Worm (Caenorhabditis elegans): Measurements from ENCODE around the gene T24C12.1.

Gene T24C12.1

DNA sequence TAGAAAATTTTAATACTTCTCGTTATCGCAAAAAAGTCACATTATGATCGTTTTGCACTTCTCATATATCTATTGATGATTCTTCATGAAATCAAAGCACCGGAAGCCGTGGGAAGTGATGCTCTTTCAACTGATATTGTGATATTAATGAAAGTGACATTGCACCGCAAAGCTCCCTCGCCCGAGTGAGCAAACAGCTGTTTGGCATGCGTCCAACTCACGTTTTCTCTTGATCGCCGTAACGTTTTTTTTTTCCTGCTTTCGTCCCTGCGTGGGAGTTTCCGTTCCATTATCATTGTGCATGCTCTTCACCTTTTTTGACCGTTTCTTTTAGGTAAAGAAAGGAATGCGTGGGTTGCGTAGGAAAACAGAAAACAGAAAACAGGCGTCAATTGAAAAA, 10.4 kb upstream of the T24C12.1 start:
- TF ChIP-seq nhr-25 (tag; optimal IDR thresholded peaks at IDR 0.05) (no peak), lsy-12 (tag; optimal IDR thresholded peaks at IDR 0.05) (no peak), ceh-28 (tag; optimal IDR thresholded peaks at IDR 0.05) (no peak), hmg-11 (tag; optimal IDR thresholded peaks at IDR 0.05) (no peak), nfya-1 (tag; optimal IDR thresholded peaks at IDR 0.05; ENCODE audit: insufficient read depth) (no peak), nhr-76 (tag; optimal IDR thresholded peaks at IDR 0.05) (no peak), lin-39 (tag; optimal IDR thresholded peaks at IDR 0.05) (no peak), jun-1 (tag; optimal IDR thresholded peaks at IDR 0.05) (no peak), elt-3 (tag; optimal IDR thresholded peaks at IDR 0.05) (no peak), unc-39 (tag; optimal IDR thresholded peaks at IDR 0.05) (no peak), nhr-237 (tag; optimal IDR thresholded peaks at IDR 0.05) (no peak), eor-1 (tag; optimal IDR thresholded peaks at IDR 0.05) (no peak), mdl-1 (tag; optimal IDR thresholded peaks at IDR 0.05) (no peak)

DNA sequence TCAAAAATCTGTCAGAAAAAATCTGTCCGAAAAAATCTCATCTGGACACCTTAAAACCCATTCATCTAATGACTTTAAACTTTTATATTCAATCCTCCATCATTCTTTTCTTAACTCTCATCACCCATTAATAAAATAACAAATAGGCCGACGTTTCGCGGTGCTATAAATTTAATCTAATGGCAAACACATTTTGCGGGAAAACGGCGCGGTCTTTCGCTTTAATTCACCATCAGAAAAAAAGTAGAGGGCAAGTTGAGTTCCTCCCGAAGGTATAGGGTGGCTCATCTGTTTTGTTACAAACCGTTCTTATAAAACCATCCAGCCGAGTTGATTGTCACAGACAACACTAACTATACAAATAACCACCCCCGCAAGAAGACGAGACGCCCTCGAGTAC, 8.5 kb upstream of the T24C12.1 start:
- TF ChIP-seq egl-27 (tag; optimal IDR thresholded peaks at IDR 0.05) (no peak), eor-1 (tag; optimal IDR thresholded peaks at IDR 0.05) (no peak), fos-1 (tag; optimal IDR thresholded peaks at IDR 0.05) (no peak), ceh-9 (tag; optimal IDR thresholded peaks at IDR 0.05) (no peak), ztf-4 (tag; optimal IDR thresholded peaks at IDR 0.05) (no peak), aly-2 (tag; optimal IDR thresholded peaks at IDR 0.05) (no peak), nhr-12 (tag; optimal IDR thresholded peaks at IDR 0.05) (no peak)

DNA sequence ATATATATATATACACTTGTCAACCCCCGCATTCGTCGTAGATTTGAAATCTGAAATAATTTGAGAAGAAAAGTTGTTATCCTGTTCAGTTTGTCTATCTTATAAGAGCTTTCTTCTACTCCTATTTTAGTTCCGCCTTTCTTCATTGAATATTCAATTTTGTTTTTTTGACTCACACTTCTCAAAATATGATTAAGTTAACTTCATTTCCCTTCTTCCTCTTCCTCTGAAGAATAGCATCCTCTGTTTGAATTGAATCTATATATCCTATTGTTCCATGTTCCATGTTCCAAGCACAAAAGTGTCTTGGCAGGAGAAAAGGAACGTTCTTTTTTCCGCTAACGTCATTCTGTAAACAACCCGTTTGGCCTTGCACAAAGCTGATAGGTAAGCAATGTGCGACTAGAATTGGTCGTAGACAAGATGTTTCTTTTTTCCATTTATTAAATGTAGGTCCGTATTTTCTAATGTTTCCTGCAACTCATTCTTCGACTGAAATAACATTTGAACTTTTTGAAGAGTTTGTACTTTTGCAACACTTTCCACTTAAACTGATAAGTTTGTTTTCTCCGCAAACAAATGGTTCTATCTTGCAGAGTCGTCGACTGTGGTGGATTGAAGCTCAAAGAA, 7.2 kb upstream of the T24C12.1 start, which contains the start of gene gap-1:
Gene gap-1 (plus strand): TSS at position 580 of the 630 bp plus-strand sequence.
- no peak for TF ChIP-seq aly-2 (tag; optimal IDR thresholded peaks at IDR 0.05)
- peak; percentile 77 for TF ChIP-seq fkh-10 (GFP tag; optimal IDR thresholded peaks at IDR 0.05)
- TF ChIP-seq pha-4 (tag; optimal IDR thresholded peaks at IDR 0.05) = peak; percentile 45

DNA sequence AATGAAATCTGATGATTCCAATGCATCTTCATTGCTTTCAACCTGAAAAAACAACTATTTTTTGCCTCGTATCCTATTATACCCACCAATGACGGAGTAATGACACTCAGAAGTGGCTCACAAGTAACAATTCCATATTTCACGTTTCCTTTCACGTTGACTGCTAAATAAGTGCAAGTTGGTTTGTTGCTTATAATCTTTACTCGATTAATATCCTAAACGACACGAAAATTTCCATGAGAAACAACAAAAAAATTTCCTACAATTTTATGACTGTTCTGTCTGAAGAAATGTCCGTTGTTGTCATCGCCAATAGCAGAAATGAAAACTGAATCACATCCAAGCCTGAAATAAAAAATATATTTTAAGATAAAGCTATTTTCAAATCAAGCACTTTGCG, 1.8 kb upstream of the T24C12.1 start:
- TF ChIP-seq nhr-77 (tag; optimal IDR thresholded peaks at IDR 0.05) = no peak
- TF ChIP-seq elt-1 (tag; optimal IDR thresholded peaks at IDR 0.05) = no peak
- TF ChIP-seq ceh-28 (tag; optimal IDR thresholded peaks at IDR 0.05) = no peak
- TF ChIP-seq elt-3 (tag; optimal IDR thresholded peaks at IDR 0.05) = no peak
- no peak for TF ChIP-seq elt-2 (tag; optimal IDR thresholded peaks at IDR 0.05)
- no peak for TF ChIP-seq ZK546.5 (tag; optimal IDR thresholded peaks at IDR 0.05)
- no peak for TF ChIP-seq hmg-11 (tag; optimal IDR thresholded peaks at IDR 0.05)
- no peak for TF ChIP-seq aly-2 (tag; optimal IDR thresholded peaks at IDR 0.05)
- TF ChIP-seq sea-2 (GFP tag; optimal IDR thresholded peaks at IDR 0.05) = no peak
- TF ChIP-seq ztf-4 (tag; optimal IDR thresholded peaks at IDR 0.05) = no peak
- TF ChIP-seq pqm-1 (tag; optimal IDR thresholded peaks at IDR 0.05) = no peak
- no peak for TF ChIP-seq ztf-11 (tag; optimal IDR thresholded peaks at IDR 0.05)
- no peak for TF ChIP-seq nhr-67 (tag; optimal IDR thresholded peaks at IDR 0.05)

DNA sequence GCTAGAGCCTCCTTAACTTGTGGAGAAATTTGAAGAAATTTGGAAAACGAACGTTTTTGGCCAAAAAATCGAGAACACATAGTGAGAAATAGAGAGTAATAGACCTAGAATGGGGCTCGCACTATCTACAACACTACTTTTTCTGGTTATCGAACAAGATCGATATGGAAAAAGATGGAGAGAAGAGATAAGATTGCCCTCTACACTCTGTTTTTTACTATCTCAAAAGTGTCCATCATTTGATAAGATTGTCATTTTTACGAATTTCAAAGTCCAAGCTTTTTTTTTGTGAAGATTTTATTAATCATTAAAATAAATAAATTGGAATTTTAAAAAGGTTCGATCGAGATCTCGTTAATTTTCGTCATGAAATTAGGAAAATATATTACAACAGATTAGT, 4.5 kb downstream of the T24C12.1 start, which contains the start of gene T24C12.3:
Gene T24C12.3 (minus strand): TSS at position 134 of the 400 bp plus-strand sequence.
- TF ChIP-seq elt-2 (tag; optimal IDR thresholded peaks at IDR 0.05) = peak; percentile 92
- peak in 1 of 3 experiments; percentile 69 for TF ChIP-seq elt-3 (tag; optimal IDR thresholded peaks at IDR 0.05)
- no peak for TF ChIP-seq egl-5 (tag; optimal IDR thresholded peaks at IDR 0.05)
- TF ChIP-seq pqm-1 (tag; optimal IDR thresholded peaks at IDR 0.05) = peak; percentile 82
- TF ChIP-seq eor-1 (tag; optimal IDR thresholded peaks at IDR 0.05) = no peak
- TF ChIP-seq elt-1 (tag; optimal IDR thresholded peaks at IDR 0.05) = peak; percentile 43

DNA sequence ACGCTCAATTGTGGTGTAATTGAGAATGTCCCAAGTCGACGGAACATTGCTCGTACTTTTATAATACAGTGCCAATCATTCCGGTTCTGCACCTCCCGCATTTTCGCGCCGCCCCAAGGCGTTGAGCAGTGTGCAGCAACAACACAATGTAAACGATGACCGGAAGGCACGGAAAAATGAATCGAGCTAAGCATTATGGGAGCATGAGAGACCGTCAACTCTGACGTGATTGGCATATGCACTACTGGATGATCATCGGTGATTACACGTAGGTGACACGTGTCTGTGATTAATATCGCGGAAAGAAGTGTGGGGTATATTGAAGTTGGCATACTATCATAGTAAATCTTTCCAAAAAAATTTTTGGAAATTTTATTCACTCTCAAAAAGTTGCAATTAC, 5.7 kb downstream of the T24C12.1 start, which contains the start of gene T24C12.4:
Gene T24C12.4 (minus strand): TSS at position 101 of the 400 bp plus-strand sequence.
- TF ChIP-seq elt-3 (tag; optimal IDR thresholded peaks at IDR 0.05) (no peak), pqm-1 (tag; optimal IDR thresholded peaks at IDR 0.05) (no peak), nhr-77 (tag; optimal IDR thresholded peaks at IDR 0.05) (no peak), jun-1 (tag; optimal IDR thresholded peaks at IDR 0.05) (no peak), ztf-4 (tag; optimal IDR thresholded peaks at IDR 0.05) (no peak), pha-4 (tag; optimal IDR thresholded peaks at IDR 0.05) (no peak), nhr-23 (tag; optimal IDR thresholded peaks at IDR 0.05) (no peak), hmg-11 (tag; optimal IDR thresholded peaks at IDR 0.05) (no peak), fkh-10 (GFP tag; optimal IDR thresholded peaks at IDR 0.05) (no peak), ama-1 (optimal IDR thresholded peaks at IDR 0.05) (no peak)

All from whole organism, L3 larva.